Worm (Caenorhabditis elegans) whole organism, young adult: ENCODE results near the gene C49F5.7.

ENCODE experiments used
- F33H1.4 ChIP-seq: fragments of 200-800 bp; sonication (Bioruptor generic); IDR thresholded peaks from 2 replicates; pipeline ENCODE4 v1.3.6; 2022; ENCODE audit warnings: missing genetic modification reagents, missing genetic modification characterization, missing compliant biosample characterization
- F52B5.7 ChIP-seq: sonication (generic microtip); optimal IDR thresholded peaks from 2 replicates; lab custom pipeline; 2016; ENCODE audit warnings: mild to moderate bottlenecking, missing genetic modification characterization, missing compliant biosample characterization
- F57A8.1 ChIP-seq: fragments of 200-800 bp; sonication (Bioruptor generic); optimal IDR thresholded peaks from 2 replicates; lab custom pipeline; 2018; ENCODE audit warnings: mild to moderate bottlenecking, missing genetic modification characterization, moderate library complexity, missing compliant biosample characterization
- T07F8.4 ChIP-seq: sonication (generic microtip); optimal IDR thresholded peaks from 2 replicates; lab custom pipeline; 2016; ENCODE audit warnings: mild to moderate bottlenecking, missing genetic modification characterization, moderate library complexity, missing compliant biosample characterization
- Y53G8AR.9 ChIP-seq: fragments of 200-800 bp; sonication (Bioruptor generic); conservative IDR thresholded peaks from 2 replicates; pipeline ENCODE4 v1.3.6; 2022; ENCODE audit warnings: missing genetic modification reagents, missing genetic modification characterization, missing compliant biosample characterization
- Y95B8A.8 ChIP-seq: fragments of 200-800 bp; sonication (Bioruptor generic); IDR thresholded peaks from 2 replicates; pipeline ENCODE4 v1.3.6; 2022; ENCODE audit warnings: missing genetic modification reagents, missing genetic modification characterization, missing compliant biosample characterization
- ZK185.1 ChIP-seq: sonication (generic microtip); optimal IDR thresholded peaks from 2 replicates; lab custom pipeline; 2016; ENCODE audit warnings: mild to moderate bottlenecking, missing genetic modification characterization, missing compliant biosample characterization; ENCODE audit not compliant: poor library complexity, severe bottlenecking
- aptf-3 ChIP-seq: fragments of 200-800 bp; sonication (Bioruptor generic); IDR thresholded peaks from 2 replicates; pipeline ENCODE4 v1.3.6; 2022; ENCODE audit warnings: missing genetic modification characterization, missing compliant biosample characterization
- attf-3 ChIP-seq: fragments of 200-800 bp; sonication (Bioruptor generic); conservative IDR thresholded peaks from 2 replicates; pipeline ENCODE4 v1.3.6; 2022; ENCODE audit warnings: missing genetic modification reagents, missing genetic modification characterization, missing compliant biosample characterization
- attf-5 ChIP-seq: fragments of 200-800 bp; sonication (Bioruptor generic); optimal IDR thresholded peaks from 2 replicates; lab custom pipeline; 2018; ENCODE audit warnings: mild to moderate bottlenecking, missing genetic modification characterization, missing compliant biosample characterization
- cebp-1 ChIP-seq, 2 experiments: fragments of 200-800 bp in 1 of 2; sonication (Bioruptor generic) in 1 of 2; sonication (generic microtip) in 1 of 2; IDR thresholded peaks in 1 of 2; optimal IDR thresholded peaks in 1 of 2; 2 replicates each; pipeline versions ENCODE4 v1.3.6 to Lab custom; 2017 to 2022; ENCODE audit warnings: missing compliant biosample characterization in 2 of 2, missing genetic modification characterization in 2 of 2, mild to moderate bottlenecking in 1 of 2, missing genetic modification reagents in 1 of 2, moderate library complexity in 1 of 2
- ceh-58 ChIP-seq: fragments of 200-800 bp; sonication (Bioruptor generic); IDR thresholded peaks from 2 replicates; pipeline ENCODE4 v1.3.6; 2022; ENCODE audit warnings: missing genetic modification characterization, missing compliant biosample characterization
- ceh-91 ChIP-seq: fragments of 200-800 bp; sonication (Bioruptor generic); IDR thresholded peaks from 2 replicates; pipeline ENCODE4 v1.3.6; 2022; ENCODE audit warnings: missing genetic modification reagents, missing genetic modification characterization, missing compliant biosample characterization
- efl-1 ChIP-seq: fragments of 150-350 bp; optimal IDR thresholded peaks from 2 replicates; lab custom pipeline; 2014; ENCODE audit warnings: missing biosample characterization, missing genetic modification reagents, missing genetic modification characterization
- egl-18 ChIP-seq: fragments of 200-800 bp; sonication (Bioruptor generic); IDR thresholded peaks from 2 replicates; pipeline ENCODE4 v1.3.6; 2022; ENCODE audit warnings: missing genetic modification reagents, missing genetic modification characterization, missing compliant biosample characterization
- hlh-26 ChIP-seq: fragments of 200-800 bp; sonication (Bioruptor generic); conservative IDR thresholded peaks from 2 replicates; pipeline ENCODE4 v1.3.6; 2022; ENCODE audit warnings: missing genetic modification reagents, missing genetic modification characterization, missing compliant biosample characterization
- hmg-1.2 ChIP-seq: fragments of 200-800 bp; sonication (Bioruptor generic); IDR thresholded peaks from 2 replicates; pipeline ENCODE4 v1.3.6; 2022; ENCODE audit warnings: missing genetic modification reagents, missing genetic modification characterization, missing compliant biosample characterization
- hmg-20 ChIP-seq: fragments of 200-800 bp; sonication (Bioruptor generic); IDR thresholded peaks from 2 replicates; pipeline ENCODE4 v1.3.6; 2022; ENCODE audit warnings: missing genetic modification reagents, missing genetic modification characterization, missing compliant biosample characterization
- hrde-1 ChIP-seq: sonication (generic microtip); optimal IDR thresholded peaks from 2 replicates; lab custom pipeline; 2016; ENCODE audit warnings: missing genetic modification characterization, mild to moderate bottlenecking, missing compliant biosample characterization, moderate library complexity, missing genotype, missing genetic modification reagents, borderline replicate concordance
- let-526 ChIP-seq: fragments of 200-800 bp; sonication (Bioruptor generic); IDR thresholded peaks from 2 replicates; pipeline ENCODE4 v1.3.6; 2022; ENCODE audit warnings: missing genetic modification reagents, missing genetic modification characterization, missing compliant biosample characterization
- lin-40 ChIP-seq: sonication (generic microtip); optimal IDR thresholded peaks from 2 replicates; lab custom pipeline; 2016; ENCODE audit warnings: missing genetic modification characterization, mild to moderate bottlenecking, missing compliant biosample characterization, missing genotype, missing genetic modification reagents
- lsl-1 ChIP-seq: fragments of 200-800 bp; sonication (Bioruptor generic); optimal IDR thresholded peaks from 2 replicates; lab custom pipeline; 2018; ENCODE audit warnings: mild to moderate bottlenecking, missing genetic modification characterization, moderate library complexity, missing compliant biosample characterization
- mes-4 ChIP-seq: sonication (generic microtip); optimal IDR thresholded peaks from 2 replicates; lab custom pipeline; 2016; ENCODE audit warnings: missing genotype, missing genetic modification characterization, missing compliant biosample characterization
- nfyb-1 ChIP-seq: fragments of 200-800 bp; sonication (Bioruptor generic); IDR thresholded peaks from 2 replicates; pipeline ENCODE4 v1.3.6; 2022; ENCODE audit warnings: missing genetic modification reagents, missing genetic modification characterization, missing compliant biosample characterization
- nhr-120 ChIP-seq: fragments of 200-800 bp; sonication (Bioruptor generic); IDR thresholded peaks from 2 replicates; pipeline ENCODE4 v1.3.6; 2022; ENCODE audit warnings: missing genetic modification characterization, missing compliant biosample characterization
- nhr-80 ChIP-seq: sonication (generic microtip); optimal IDR thresholded peaks from 2 replicates; lab custom pipeline; 2016; ENCODE audit warnings: missing genetic modification characterization, missing compliant biosample characterization
- nhr-90 ChIP-seq: sonication (generic microtip); optimal IDR thresholded peaks from 2 replicates; lab custom pipeline; 2016; ENCODE audit warnings: missing genotype, mild to moderate bottlenecking, missing genetic modification characterization, missing compliant biosample characterization
- rcor-1 ChIP-seq: fragments of 200-800 bp; sonication (Bioruptor generic); IDR thresholded peaks from 2 replicates; pipeline ENCODE4 v1.3.6; 2022; ENCODE audit warnings: missing genetic modification reagents, missing genetic modification characterization, missing compliant biosample characterization
- rec-8 ChIP-seq, 2 experiments: sonication (generic microtip); optimal IDR thresholded peaks; 2 replicates each; lab custom pipeline; 2016; ENCODE audit warnings: mild to moderate bottlenecking in 2 of 2, missing genetic modification characterization in 2 of 2, missing genetic modification reagents in 2 of 2, missing genotype in 2 of 2, missing biosample characterization in 1 of 2, missing compliant biosample characterization in 1 of 2, moderate library complexity in 1 of 2
- repo-1 ChIP-seq: sonication (generic microtip); optimal IDR thresholded peaks from 2 replicates; lab custom pipeline; 2017; ENCODE audit warnings: mild to moderate bottlenecking, missing genetic modification characterization, missing compliant biosample characterization
- snpc-1.1 ChIP-seq: sonication (generic microtip); optimal IDR thresholded peaks from 2 replicates; lab custom pipeline; 2017; ENCODE audit warnings: missing genetic modification characterization, mild to moderate bottlenecking, missing compliant biosample characterization, antibody characterized with exemption, moderate library complexity, missing genotype, missing genetic modification reagents; ENCODE audit not compliant: insufficient read depth
- snpc-1.3 ChIP-seq: sonication (generic microtip); optimal IDR thresholded peaks from 2 replicates; lab custom pipeline; 2017; ENCODE audit warnings: missing genetic modification characterization, mild to moderate bottlenecking, missing compliant biosample characterization, antibody characterized with exemption, moderate library complexity, missing genotype, missing genetic modification reagents; ENCODE audit not compliant: insufficient read depth
- snpc-4 ChIP-seq, 5 experiments: fragments of 150-350 bp in 1 of 5; sonication (generic microtip) in 4 of 5; optimal IDR thresholded peaks; 2 replicates each; lab custom pipeline; 2014 to 2018; ENCODE audit warnings: missing genetic modification characterization in 5 of 5, missing biosample characterization in 3 of 5, antibody characterized with exemption in 2 of 5, mild to moderate bottlenecking in 2 of 5, missing compliant biosample characterization in 2 of 5, missing genotype in 2 of 5, moderate library complexity in 2 of 5, missing genetic modification reagents in 1 of 5
- somi-1 ChIP-seq: fragments of 200-800 bp; sonication (Bioruptor generic); optimal IDR thresholded peaks from 2 replicates; lab custom pipeline; 2018; ENCODE audit warnings: mild to moderate bottlenecking, missing genetic modification characterization, missing compliant biosample characterization
- tbx-9 ChIP-seq: sonication (generic microtip); optimal IDR thresholded peaks from 2 replicates; lab custom pipeline; 2016; ENCODE audit warnings: borderline replicate concordance, missing genetic modification characterization, inconsistent platforms, missing compliant biosample characterization
- unc-130 ChIP-seq: sonication (generic microtip); optimal IDR thresholded peaks from 2 replicates; lab custom pipeline; 2016; ENCODE audit warnings: missing genetic modification reagents, missing genetic modification characterization, missing compliant biosample characterization
- ztf-25 ChIP-seq: fragments of 200-800 bp; sonication (Bioruptor generic); IDR thresholded peaks from 2 replicates; pipeline ENCODE4 v1.3.6; 2022; ENCODE audit warnings: missing genetic modification reagents, missing genetic modification characterization, missing compliant biosample characterization
- ztf-26 ChIP-seq: sonication (generic microtip); optimal IDR thresholded peaks from 2 replicates; lab custom pipeline; 2017; ENCODE audit warnings: missing genetic modification characterization, missing compliant biosample characterization
- ztf-3 ChIP-seq: fragments of 200-800 bp; sonication (Bioruptor generic); optimal IDR thresholded peaks from 2 replicates; lab custom pipeline; 2018; ENCODE audit warnings: mild to moderate bottlenecking, missing genetic modification characterization, missing compliant biosample characterization

The C49F5.7 gene

DNA sequence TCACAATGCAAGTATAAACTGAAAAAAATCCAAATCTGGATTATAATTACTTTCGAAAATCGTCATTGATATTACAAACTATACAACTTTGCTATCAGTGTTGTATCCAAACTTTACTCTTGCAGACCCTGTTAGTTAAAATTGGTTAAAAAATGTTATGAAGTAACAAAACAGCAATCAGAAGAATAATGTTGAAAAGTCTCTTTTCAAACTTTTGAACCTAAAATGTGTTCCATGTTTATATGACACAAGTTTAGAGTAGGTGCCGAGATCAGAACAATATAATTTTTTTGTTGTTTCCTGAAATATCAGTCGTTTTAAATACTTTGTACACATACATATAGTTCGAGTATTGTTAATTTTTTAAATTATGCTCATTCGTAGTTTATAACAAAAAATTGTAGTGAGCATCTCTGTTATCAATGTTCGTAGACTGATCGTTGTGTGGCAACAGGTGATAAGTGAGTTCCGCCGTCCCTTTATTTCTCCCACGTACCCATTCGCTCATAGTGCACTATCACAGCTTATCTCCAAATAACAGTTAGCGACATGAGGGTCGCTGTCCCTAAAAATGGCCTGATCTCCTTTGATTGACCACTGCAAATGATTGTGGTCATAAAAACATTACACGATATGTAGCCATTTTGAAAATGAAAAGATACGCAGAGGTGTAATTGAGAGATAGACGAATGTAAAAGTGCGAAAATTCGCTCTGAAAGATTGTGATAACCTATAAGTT lies 32.4 kb upstream of the C49F5.7 start (continued):
- TF ChIP-seq tbx-9 (tag; lab: Kevin White, UChicago): no peak
- no peak for TF ChIP-seq hmg-1.2
- no peak for TF ChIP-seq F33H1.4 (GFP tag; lab: Robert Waterston, UW)
- TF ChIP-seq snpc-1.3: no peak
- TF ChIP-seq lin-40 (tag; lab: Kevin White, UChicago): peak; percentile 8
- TF ChIP-seq nfyb-1 (GFP tag; lab: Robert Waterston, UW): no peak
- TF ChIP-seq nhr-90: no peak
- no peak for TF ChIP-seq ztf-3
- TF ChIP-seq hrde-1 (tag; lab: Kevin White, UChicago): no peak
- peak; percentile 94 for TF ChIP-seq nhr-80 (tag; lab: Kevin White, UChicago)
- no peak for TF ChIP-seq ceh-91
- no peak for TF ChIP-seq rcor-1
- no peak for TF ChIP-seq mes-4 (tag; lab: Kevin White, UChicago)
- no peak for TF ChIP-seq ZK185.1 (tag; lab: Kevin White, UChicago)
- no peak for TF ChIP-seq F57A8.1 (GFP tag; lab: Kevin White, UChicago)
- peak; percentile 57; the same call in 1 of the 2 replicates for TF ChIP-seq Y53G8AR.9
- TF ChIP-seq hlh-26 (GFP tag; lab: Robert Waterston, UW): no peak
- TF ChIP-seq rec-8 (tag; optimal IDR thresholded peaks at IDR 0.05; lab: Kevin White, UChicago): no peak
- no peak for TF ChIP-seq F52B5.7 (tag; lab: Kevin White, UChicago)
- TF ChIP-seq, all 124 proteins: peak for 8

DNA sequence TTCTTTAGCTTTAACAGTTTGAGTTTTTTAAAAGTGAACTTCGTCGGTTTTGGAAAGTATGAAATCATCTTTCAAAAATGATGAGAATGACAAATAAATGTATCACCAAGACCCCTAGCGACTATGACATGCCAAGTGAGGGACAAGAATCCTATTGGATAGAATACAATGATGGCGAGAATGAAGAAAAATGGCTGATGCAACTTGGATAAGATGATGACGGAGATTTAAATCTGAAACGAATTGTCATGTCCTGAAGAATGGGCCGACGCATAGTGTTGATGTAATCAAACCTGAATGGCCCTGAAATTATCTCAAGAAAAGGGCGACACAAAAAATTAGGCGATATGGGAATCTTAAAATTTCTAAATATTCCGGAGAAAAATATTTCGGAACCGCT lies 30.9 kb upstream of the C49F5.7 start:
- no peak for TF ChIP-seq nhr-80 (tag; lab: Kevin White, UChicago)
- no peak for TF ChIP-seq unc-130 (GFP tag; lab: Kevin White, UChicago)
- TF ChIP-seq T07F8.4: no peak
- no peak for TF ChIP-seq attf-5 (GFP tag; lab: Kevin White, UChicago)
- no peak for TF ChIP-seq egl-18 (GFP tag; lab: Robert Waterston, UW)
- TF ChIP-seq cebp-1 (GFP tag; IDR thresholded peaks at IDR 0.05; lab: Robert Waterston, UW): no peak
- no peak for TF ChIP-seq cebp-1 (tag; optimal IDR thresholded peaks at IDR 0.05; lab: Kevin White, UChicago)
- no peak for TF ChIP-seq snpc-1.1 (tag; lab: Kevin White, UChicago)
- no peak for TF ChIP-seq efl-1 (GFP tag; lab: Kevin White, UChicago)
- TF ChIP-seq nhr-120: no peak
- no peak for TF ChIP-seq lsl-1 (GFP tag; lab: Kevin White, UChicago)

DNA sequence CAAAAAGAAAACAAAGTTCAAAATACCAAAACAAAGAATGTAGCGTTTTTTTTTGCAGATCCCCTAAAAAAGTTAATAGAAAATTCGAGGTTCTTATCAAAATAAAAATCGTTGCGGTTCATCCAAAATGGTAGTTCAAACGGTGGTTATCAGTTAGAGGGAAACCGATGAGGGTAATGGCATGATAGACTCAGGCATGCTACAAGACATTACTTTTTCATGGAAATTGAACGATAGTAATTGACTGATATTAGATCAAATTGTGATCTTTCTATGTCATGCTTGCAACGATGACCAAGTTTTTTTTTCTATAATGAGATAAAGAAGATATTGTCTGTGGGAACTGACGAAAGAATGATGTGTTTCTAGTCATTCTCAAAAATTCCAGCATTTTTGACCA lies 30.0 kb upstream of the C49F5.7 start:
- TF ChIP-seq Y95B8A.8 (GFP tag; lab: Robert Waterston, UW) (no peak), nhr-80 (tag; lab: Kevin White, UChicago) (peak; percentile 81), lin-40 (tag; lab: Kevin White, UChicago) (peak; percentile 7), ztf-26 (tag; lab: Kevin White, UChicago) (peak; percentile 4), ztf-25 (GFP tag; lab: Robert Waterston, UW) (no peak)
- TF ChIP-seq, all 124 proteins: peak for 3

DNA sequence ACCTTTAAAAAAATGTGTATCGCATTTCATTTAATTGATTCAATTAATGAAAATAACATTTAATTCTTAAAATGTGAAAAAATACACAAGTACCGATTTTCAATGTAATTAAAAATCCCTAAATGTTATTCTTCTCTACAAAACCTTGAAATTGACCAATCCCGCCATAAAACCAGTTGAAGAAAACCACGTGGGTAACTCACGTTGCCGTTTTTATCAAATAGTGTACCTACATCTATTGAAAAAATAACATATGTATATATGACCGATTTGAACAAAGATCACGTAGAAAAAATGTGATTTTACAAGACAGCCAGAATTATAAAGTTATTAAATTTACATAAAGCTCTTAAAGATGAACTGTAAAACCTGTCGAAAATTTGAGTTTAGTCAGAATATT lies 29.4 kb upstream of the C49F5.7 start:
- TF ChIP-seq hmg-1.2 (no peak), attf-3 (GFP tag; lab: Robert Waterston, UW) (no peak), aptf-3 (GFP tag; lab: Robert Waterston, UW) (no peak), efl-1 (GFP tag; lab: Kevin White, UChicago) (no peak), snpc-4 (GFP tag; optimal IDR thresholded peaks at IDR 0.05; lab: Kevin White, UChicago) (no peak), snpc-4 (tag; optimal IDR thresholded peaks at IDR 0.05; lab: Kevin White, UChicago) (no peak), let-526 (GFP tag; lab: Robert Waterston, UW) (no peak), hrde-1 (tag; lab: Kevin White, UChicago) (no peak), repo-1 (tag; lab: Kevin White, UChicago) (no peak), ZK185.1 (tag; lab: Kevin White, UChicago) (no peak), ceh-58 (no peak), somi-1 (GFP tag; lab: Kevin White, UChicago) (no peak), hmg-20 (GFP tag; lab: Robert Waterston, UW) (no peak)
